Fruit fly (Drosophila melanogaster) whole organism, wandering third instar larva: ENCODE results near the gene Clc.

Source experiments
- CG9705 ChIP-seq: fragments of 200-800 bp; sonication (Bioruptor generic); optimal IDR thresholded peaks from 2 replicates; lab custom pipeline; 2018; ENCODE audit warnings: missing biosample characterization, mild to moderate bottlenecking, missing genetic modification characterization
- CrebA ChIP-seq: fragments of 200-800 bp; sonication (Bioruptor generic); optimal IDR thresholded peaks from 2 replicates; lab custom pipeline; 2016; ENCODE audit warnings: missing biosample characterization, mild to moderate bottlenecking, missing genetic modification characterization, borderline replicate concordance
- Dif ChIP-seq: fragments of 200-275, 200-300 bp; sonication (Bioruptor generic); optimal IDR thresholded peaks from 2 replicates; lab custom pipeline; 2018; ENCODE audit warnings: missing biosample characterization, missing genetic modification characterization; ENCODE audit not compliant: partially characterized antibody
- GATAd ChIP-seq: sonication (Bioruptor generic); optimal IDR thresholded peaks from 2 replicates; lab custom pipeline; 2016; ENCODE audit warnings: missing biosample characterization, missing genetic modification characterization
- Hr78 ChIP-seq: fragments of >200 bp; optimal IDR thresholded peaks from 2 replicates; lab custom pipeline; 2017; ENCODE audit warnings: missing biosample characterization, missing genetic modification characterization
- Jra ChIP-seq: sonication (Bioruptor generic); optimal IDR thresholded peaks from 2 replicates; lab custom pipeline; 2016; ENCODE audit warnings: missing biosample characterization, missing genetic modification characterization
- Mio ChIP-seq: sonication (Bioruptor generic); optimal IDR thresholded peaks from 2 replicates; lab custom pipeline; 2016; ENCODE audit warnings: missing biosample characterization, missing genetic modification characterization
- Sp1 ChIP-seq: fragments of 200-800 bp; sonication (Bioruptor generic); optimal IDR thresholded peaks from 3 replicates; lab custom pipeline; 2019; ENCODE audit warnings: missing biosample characterization, mild to moderate bottlenecking, missing genetic modification characterization, moderate library complexity
- Vsx2 ChIP-seq: fragments of 200-300, 225-300 bp; sonication (Bioruptor generic); optimal IDR thresholded peaks from 2 replicates; lab custom pipeline; 2018; ENCODE audit warnings: missing biosample characterization, missing genetic modification characterization; ENCODE audit not compliant: partially characterized antibody
- brk ChIP-seq: fragments of 200-800 bp; sonication (Bioruptor generic); optimal IDR thresholded peaks from 2 replicates; lab custom pipeline; 2016; ENCODE audit warnings: missing biosample characterization, mild to moderate bottlenecking, missing genetic modification characterization
- h ChIP-seq: fragments of 200-800 bp; sonication (Bioruptor generic); optimal IDR thresholded peaks from 3 replicates; lab custom pipeline; 2016; ENCODE audit warnings: missing biosample characterization, mild to moderate bottlenecking, missing genetic modification characterization
- psq ChIP-seq: fragments of 200-800 bp; sonication (Bioruptor generic); optimal IDR thresholded peaks from 3 replicates; lab custom pipeline; 2017; ENCODE audit warnings: missing biosample characterization, mild to moderate bottlenecking, missing genetic modification characterization, moderate library complexity
- rgr ChIP-seq: fragments of 200-800 bp; sonication (Bioruptor generic); optimal IDR thresholded peaks from 3 replicates; lab custom pipeline; 2016; ENCODE audit warnings: missing biosample characterization, mild to moderate bottlenecking, missing genetic modification characterization
- sage ChIP-seq: fragments of 200-800 bp; sonication (Bioruptor generic); optimal IDR thresholded peaks from 2 replicates; lab custom pipeline; 2016; ENCODE audit warnings: missing biosample characterization, mild to moderate bottlenecking, missing genetic modification characterization
- usp ChIP-seq: fragments of >200 bp; optimal IDR thresholded peaks from 2 replicates; lab custom pipeline; 2017; ENCODE audit warnings: missing biosample characterization, missing genetic modification characterization

The Clc gene

DNA sequence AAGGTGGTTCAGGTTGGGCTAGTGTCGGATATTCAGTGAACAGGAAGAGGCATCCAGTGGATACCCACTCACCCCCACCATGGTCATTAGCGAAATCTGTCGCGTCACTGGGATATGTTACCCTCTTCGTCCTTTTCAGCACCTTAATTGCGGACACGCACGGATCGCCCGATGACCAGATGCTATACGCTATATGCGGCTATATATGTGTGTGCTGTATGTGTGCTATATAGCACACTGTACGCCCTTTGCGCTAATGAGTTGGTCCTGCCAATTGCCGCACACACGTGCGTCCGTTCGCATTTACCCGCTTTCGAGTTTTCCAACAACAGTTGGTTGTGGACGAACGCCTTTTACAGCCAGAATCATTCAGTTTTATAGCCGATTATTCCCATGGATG, 40.4 kb downstream of the Clc start:
- TF ChIP-seq usp: no peak
- TF ChIP-seq psq (GFP tag; lab: Kevin White, UChicago): no peak
- no peak for TF ChIP-seq Mio
- no peak for TF ChIP-seq CG9705 (GFP tag; lab: Kevin White, UChicago)
- TF ChIP-seq CrebA (GFP tag; lab: Kevin White, UChicago): no peak
- TF ChIP-seq Dif: no peak
- no peak for TF ChIP-seq brk

DNA sequence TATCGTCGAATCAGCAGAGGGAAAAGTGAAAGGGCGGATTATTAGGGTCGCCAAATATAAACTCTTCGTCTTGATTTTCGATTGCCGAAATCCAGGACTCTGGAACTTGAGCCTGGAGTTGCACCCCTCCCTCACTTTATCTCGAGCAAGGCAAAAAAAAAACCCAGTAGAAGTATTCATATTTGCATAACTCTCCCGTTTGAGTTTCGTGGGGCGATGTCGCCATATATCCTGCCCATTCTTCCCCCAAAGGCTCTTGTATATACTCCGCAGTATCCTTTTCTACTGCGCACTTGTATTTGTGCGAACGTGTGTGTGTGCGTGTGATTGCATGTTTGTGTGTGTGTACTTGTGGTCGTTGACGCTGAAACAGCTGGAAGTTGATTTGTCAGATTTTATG, 46.2 kb downstream of the Clc start:
- TF ChIP-seq GATAd (GFP tag; lab: Kevin White, UChicago): no peak
- TF ChIP-seq h (GFP tag; lab: Kevin White, UChicago): no peak
- TF ChIP-seq Sp1: no peak
- no peak for TF ChIP-seq rgr (GFP tag; lab: Kevin White, UChicago)
- no peak for TF ChIP-seq Jra
- TF ChIP-seq Vsx2 (GFP tag; lab: Kevin White, UChicago): no peak
- TF ChIP-seq Hr78 (GFP tag; lab: Kevin White, UChicago): no peak
- TF ChIP-seq sage (GFP tag; lab: Kevin White, UChicago): no peak
